Fruit fly (Drosophila melanogaster) whole organism, embryonic: ENCODE measurements around the gene CG15332.

Experiments
- Asciz ChIP-seq: fragments of 200-800 bp; sonication (Bioruptor generic); optimal IDR thresholded peaks from 2 replicates; lab custom pipeline; 2017; ENCODE audit warnings: missing biosample characterization, mild to moderate bottlenecking, missing genetic modification characterization, missing genetic modification reagents
- Atf6 ChIP-seq: fragments of 200-800 bp; sonication (Bioruptor generic); IDR thresholded peaks from 2 replicates; pipeline ENCODE4 v1.3.6; 2022; ENCODE audit warnings: missing biosample characterization, missing genetic modification characterization
- Bdp1 ChIP-seq: fragments of 200-800 bp; sonication (Bioruptor generic); optimal IDR thresholded peaks from 3 replicates; lab custom pipeline; 2016; ENCODE audit warnings: missing biosample characterization, missing genetic modification characterization
- CG10209 ChIP-seq: fragments of 200-800 bp; sonication (Bioruptor generic); optimal IDR thresholded peaks from 3 replicates; lab custom pipeline; 2017; ENCODE audit warnings: missing biosample characterization, mild to moderate bottlenecking, missing genetic modification characterization, missing genetic modification reagents
- CG10543 ChIP-seq: fragments of 200-800 bp; sonication (Bioruptor generic); optimal IDR thresholded peaks from 3 replicates; lab custom pipeline; 2017; ENCODE audit warnings: missing biosample characterization, mild to moderate bottlenecking, missing genetic modification characterization, moderate library complexity
- CG11093 ChIP-seq: fragments of 200-800 bp; sonication (Bioruptor generic); IDR thresholded peaks from 3 replicates; pipeline ENCODE4 v1.3.6; 2022; ENCODE audit warnings: missing biosample characterization, missing genetic modification characterization
- CG11504 ChIP-seq: fragments of 200-800 bp; sonication (Bioruptor generic); optimal IDR thresholded peaks from 3 replicates; lab custom pipeline; 2019; ENCODE audit warnings: missing biosample characterization, mild to moderate bottlenecking, missing genetic modification characterization, moderate library complexity
- CG11695 ChIP-seq: fragments of 200-800 bp; sonication (Bioruptor generic); IDR thresholded peaks from 3 replicates; pipeline ENCODE4 v1.3.6; 2022; ENCODE audit warnings: missing biosample characterization, missing genetic modification characterization
- CG12071 ChIP-seq: fragments of 200-800 bp; sonication (Bioruptor generic); optimal IDR thresholded peaks from 3 replicates; lab custom pipeline; 2018; ENCODE audit warnings: missing biosample characterization, mild to moderate bottlenecking, missing genetic modification characterization
- CG1603 ChIP-seq: fragments of 200-800 bp; sonication (Bioruptor generic); optimal IDR thresholded peaks from 2 replicates; lab custom pipeline; 2019; ENCODE audit warnings: missing biosample characterization, mild to moderate bottlenecking, missing genetic modification characterization, moderate library complexity
- CG16813 ChIP-seq: fragments of 200-800 bp; sonication (Bioruptor generic); IDR thresholded peaks from 3 replicates; pipeline ENCODE4 v1.3.6; 2022; ENCODE audit warnings: missing biosample characterization, missing genetic modification characterization; ENCODE audit not compliant: partially characterized antibody
- CG17361 ChIP-seq: fragments of 200-800 bp; sonication (Bioruptor generic); IDR thresholded peaks from 3 replicates; pipeline ENCODE4 v1.3.6; 2022; ENCODE audit warnings: missing biosample characterization, missing genetic modification characterization
- CG17829 ChIP-seq: fragments of 200-800 bp; optimal IDR thresholded peaks from 2 replicates; lab custom pipeline; 2019; ENCODE audit warnings: missing biosample characterization, mild to moderate bottlenecking, missing genetic modification characterization, moderate library complexity
- CG2202 ChIP-seq: fragments of 200-800 bp; sonication (Bioruptor generic); optimal IDR thresholded peaks from 2 replicates; lab custom pipeline; 2018; ENCODE audit warnings: missing biosample characterization, mild to moderate bottlenecking, missing genetic modification characterization
- CG2678 ChIP-seq: fragments of 200-800 bp; sonication (Bioruptor generic); optimal IDR thresholded peaks from 3 replicates; lab custom pipeline; 2019; ENCODE audit warnings: missing biosample characterization, mild to moderate bottlenecking, missing genetic modification characterization, moderate library complexity
- CG6175 ChIP-seq: fragments of 200-800 bp; sonication (Bioruptor generic); IDR thresholded peaks from 3 replicates; pipeline ENCODE4 v1.3.6; 2022; ENCODE audit warnings: missing biosample characterization, missing genetic modification characterization
- CG6683 ChIP-seq: fragments of 200-800 bp; sonication (Bioruptor generic); optimal IDR thresholded peaks from 2 replicates; lab custom pipeline; 2017; ENCODE audit warnings: missing biosample characterization, mild to moderate bottlenecking, missing genetic modification characterization, missing genetic modification reagents
- CG8478 ChIP-seq: fragments of >200 bp; optimal IDR thresholded peaks from 2 replicates; lab custom pipeline; 2018
- CG8944 ChIP-seq: fragments of 200-800 bp; sonication (Bioruptor generic); optimal IDR thresholded peaks from 3 replicates; lab custom pipeline; 2016; ENCODE audit warnings: missing biosample characterization, missing genetic modification characterization
- CrebB ChIP-seq: fragments of 200-800 bp; sonication (Bioruptor generic); optimal IDR thresholded peaks from 3 replicates; lab custom pipeline; 2018; ENCODE audit warnings: missing biosample characterization, mild to moderate bottlenecking, missing genetic modification characterization
- Dad ChIP-seq: fragments of 200-800 bp; sonication (Bioruptor generic); optimal IDR thresholded peaks from 3 replicates; lab custom pipeline; 2016; ENCODE audit warnings: missing biosample characterization, missing genetic modification characterization
- Doc3 ChIP-seq: fragments of 200-800 bp; sonication (Bioruptor generic); IDR thresholded peaks from 3 replicates; pipeline ENCODE4 v1.3.6; 2022; ENCODE audit warnings: missing biosample characterization, missing genetic modification characterization; ENCODE audit not compliant: partially characterized antibody
- Drgx ChIP-seq: fragments of 200-800 bp; sonication (Bioruptor generic); IDR thresholded peaks from 2 replicates; pipeline ENCODE4 v1.3.6; 2022; ENCODE audit warnings: missing biosample characterization, missing genetic modification characterization
- ERR ChIP-seq: fragments of 200-800 bp; sonication (Bioruptor generic); optimal IDR thresholded peaks from 2 replicates; lab custom pipeline; 2016; ENCODE audit warnings: missing biosample characterization, missing genetic modification characterization
- Ets97D ChIP-seq: fragments of 200-800 bp; sonication (Bioruptor generic); optimal IDR thresholded peaks from 3 replicates; lab custom pipeline; 2016; ENCODE audit warnings: missing biosample characterization, missing genetic modification characterization
- Gug ChIP-seq: fragments of 200-800 bp; sonication (Bioruptor generic); IDR thresholded peaks from 4 replicates; pipeline ENCODE4 v1.3.6; 2022; ENCODE audit warnings: missing biosample characterization, missing genetic modification characterization
- HLH54F ChIP-seq: fragments of 200-800 bp; sonication (Bioruptor generic); optimal IDR thresholded peaks from 3 replicates; lab custom pipeline; 2016; ENCODE audit warnings: missing biosample characterization, missing genetic modification characterization
- HLHmδ ChIP-seq: fragments of 200-800 bp; sonication (Bioruptor generic); optimal IDR thresholded peaks from 2 replicates; lab custom pipeline; 2018; ENCODE audit warnings: missing biosample characterization, mild to moderate bottlenecking, missing genetic modification characterization, moderate library complexity
- Mad ChIP-seq: fragments of 200-800 bp; sonication (Bioruptor generic); optimal IDR thresholded peaks from 2 replicates; lab custom pipeline; 2016; ENCODE audit warnings: missing biosample characterization, missing genetic modification characterization
- Mrtf ChIP-seq: fragments of 200-800 bp; sonication (Bioruptor generic); IDR thresholded peaks from 3 replicates; pipeline ENCODE4 v1.3.6; 2022; ENCODE audit warnings: missing biosample characterization, missing genetic modification characterization
- NC2β ChIP-seq: fragments of 200-800 bp; sonication (Bioruptor generic); optimal IDR thresholded peaks from 2 replicates; lab custom pipeline; 2016; ENCODE audit warnings: missing biosample characterization, missing genetic modification characterization
- Ptx1 ChIP-seq: fragments of 200-800 bp; sonication (Bioruptor generic); IDR thresholded peaks from 2 replicates; pipeline ENCODE4 v1.3.6; 2022; ENCODE audit warnings: missing biosample characterization, missing genetic modification characterization
- Taf1 ChIP-seq: fragments of 200-800 bp; sonication (Bioruptor generic); IDR thresholded peaks from 2 replicates; pipeline ENCODE4 v1.3.6; 2022; ENCODE audit warnings: missing biosample characterization, missing genetic modification characterization
- corto ChIP-seq: fragments of 200-800 bp; sonication (Bioruptor generic); optimal IDR thresholded peaks from 2 replicates; lab custom pipeline; 2016; ENCODE audit warnings: missing biosample characterization, mild to moderate bottlenecking, missing genetic modification characterization, moderate library complexity
- crp ChIP-seq, 2 experiments: fragments of 200-800 bp; sonication (Bioruptor generic); optimal IDR thresholded peaks; 2 replicates in 1 of 2; 3 replicates in 1 of 2; lab custom pipeline; 2017; ENCODE audit warnings: missing biosample characterization in 2 of 2, missing genetic modification characterization in 2 of 2, mild to moderate bottlenecking in 1 of 2, moderate library complexity in 1 of 2
- dimm ChIP-seq: fragments of 200-800 bp; sonication (Bioruptor generic); IDR thresholded peaks from 2 replicates; pipeline ENCODE4 v1.3.6; 2022; ENCODE audit warnings: missing biosample characterization, missing genetic modification characterization
- ems ChIP-seq: fragments of 200-800 bp; sonication (Bioruptor generic); optimal IDR thresholded peaks from 3 replicates; lab custom pipeline; 2016; ENCODE audit warnings: missing biosample characterization, missing genetic modification characterization
- eve ChIP-seq, 2 experiments: fragments of >200 bp; optimal IDR thresholded peaks; 2 replicates each; lab custom pipeline; 2017; ENCODE audit warnings: missing biosample characterization in 2 of 2, missing genetic modification characterization in 2 of 2
- exex ChIP-seq: fragments of 200-800 bp; sonication (Bioruptor generic); optimal IDR thresholded peaks from 4 replicates; lab custom pipeline; 2018; ENCODE audit warnings: missing biosample characterization, mild to moderate bottlenecking, missing genetic modification characterization, moderate library complexity
- fd102C ChIP-seq: fragments of 200-800 bp; sonication (Bioruptor generic); optimal IDR thresholded peaks from 2 replicates; lab custom pipeline; 2018; ENCODE audit warnings: missing biosample characterization, mild to moderate bottlenecking, missing genetic modification characterization, moderate library complexity
- gro ChIP-seq: fragments of 200-800 bp; sonication (Bioruptor generic); optimal IDR thresholded peaks from 2 replicates; lab custom pipeline; 2016; ENCODE audit warnings: missing biosample characterization, missing genetic modification characterization
- ham ChIP-seq: fragments of 200-800 bp; sonication (Bioruptor generic); IDR thresholded peaks from 2 replicates; pipeline ENCODE4 v1.3.6; 2022; ENCODE audit warnings: missing biosample characterization, missing genetic modification characterization
- inv ChIP-seq: fragments of 200-800 bp; sonication (Bioruptor generic); IDR thresholded peaks from 2 replicates; pipeline ENCODE4 v1.3.6; 2022; ENCODE audit warnings: missing biosample characterization, missing genetic modification characterization; ENCODE audit not compliant: partially characterized antibody
- kay ChIP-seq: fragments of 200-800 bp; sonication (Bioruptor generic); optimal IDR thresholded peaks from 2 replicates; lab custom pipeline; 2016; ENCODE audit warnings: missing biosample characterization, missing genetic modification characterization
- luna ChIP-seq: fragments of 200-800 bp; sonication (Bioruptor generic); optimal IDR thresholded peaks from 2 replicates; lab custom pipeline; 2016; ENCODE audit warnings: missing biosample characterization, missing genetic modification characterization
- mam ChIP-seq: fragments of 200-800 bp; sonication (Bioruptor generic); optimal IDR thresholded peaks from 3 replicates; lab custom pipeline; 2016; ENCODE audit warnings: missing biosample characterization, missing genetic modification characterization
- nmo ChIP-seq: fragments of 200-800 bp; sonication (Bioruptor generic); optimal IDR thresholded peaks from 2 replicates; lab custom pipeline; 2018; ENCODE audit warnings: missing biosample characterization, mild to moderate bottlenecking, missing genetic modification characterization, moderate library complexity
- p53 ChIP-seq: fragments of 200-800 bp; sonication (Bioruptor generic); optimal IDR thresholded peaks from 2 replicates; lab custom pipeline; 2016; ENCODE audit warnings: missing biosample characterization, missing genetic modification characterization
- phol ChIP-seq: fragments of 200-800 bp; sonication (Bioruptor generic); optimal IDR thresholded peaks from 3 replicates; lab custom pipeline; 2018; ENCODE audit warnings: missing biosample characterization, mild to moderate bottlenecking, missing genetic modification characterization, moderate library complexity
- prd ChIP-seq, 3 experiments: fragments of >200 bp in 2 of 3; fragments of 200-800 bp in 1 of 3; sonication (Bioruptor generic) in 1 of 3; optimal IDR thresholded peaks in 2 of 3; IDR thresholded peaks in 1 of 3; 2 replicates in 2 of 3; 3 replicates in 1 of 3; pipeline versions ENCODE4 v1.3.6 to Lab custom; 2017 to 2022; ENCODE audit warnings: missing biosample characterization in 1 of 3, missing genetic modification characterization in 1 of 3
- ranshi ChIP-seq: fragments of 200-800 bp; sonication (Bioruptor generic); IDR thresholded peaks from 2 replicates; pipeline ENCODE4 v1.3.6; 2022; ENCODE audit warnings: missing biosample characterization, missing genetic modification characterization
- slp2 ChIP-seq: fragments of 200-800 bp; sonication (Bioruptor generic); optimal IDR thresholded peaks from 2 replicates; lab custom pipeline; 2016; ENCODE audit warnings: missing biosample characterization, missing genetic modification characterization

The CG15332 gene

DNA sequence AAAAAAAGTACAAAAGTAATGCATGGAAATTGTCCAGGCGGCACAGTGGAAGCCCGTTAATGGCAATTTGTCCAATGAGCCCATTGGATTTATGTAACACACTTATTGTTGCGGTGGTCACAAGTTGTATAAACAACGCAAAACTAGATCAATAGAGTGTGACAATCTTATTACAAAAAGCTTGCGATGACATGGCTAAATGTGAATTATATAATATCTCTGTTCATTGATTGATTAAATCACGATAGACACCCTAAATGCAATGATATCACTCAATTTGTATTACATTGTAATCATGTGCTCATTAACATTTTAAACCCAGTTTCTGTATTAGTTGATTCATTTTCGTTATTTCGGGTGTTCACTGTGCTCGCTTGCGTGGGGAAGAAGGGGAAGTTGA, 22.2 kb upstream of the CG15332 start (continued):
- TF ChIP-seq CG8478 (lab: Kevin White, UChicago): no peak
- no peak for TF ChIP-seq exex
- no peak for TF ChIP-seq crp (GFP tag; optimal IDR thresholded peaks at IDR 0.05; lab: Kevin White, UChicago)
- no peak for TF ChIP-seq CG8944 (GFP tag; lab: Kevin White, UChicago)
- TF ChIP-seq CG6175 (GFP tag; lab: Robert Waterston, UW): no peak
- TF ChIP-seq ERR: no peak
- no peak for TF ChIP-seq Bdp1
- no peak for TF ChIP-seq fd102C
- no peak for TF ChIP-seq Dad
- TF ChIP-seq Mrtf: no peak
- no peak for TF ChIP-seq gro (GFP tag; lab: Kevin White, UChicago)
- no peak for TF ChIP-seq ham
- TF ChIP-seq CG17829: peak; percentile 5
- TF ChIP-seq Ptx1 (GFP tag; lab: Robert Waterston, UW): no peak
- TF ChIP-seq kay: no peak
- no peak for TF ChIP-seq Doc3
- TF ChIP-seq CG16813 (GFP tag; lab: Robert Waterston, UW): no peak
- no peak for TF ChIP-seq CG12071 (GFP tag; lab: Kevin White, UChicago)
- TF ChIP-seq Drgx (GFP tag; lab: Robert Waterston, UW): no peak
- TF ChIP-seq CG2202 (tag; lab: Kevin White, UChicago): no peak
- TF ChIP-seq luna (GFP tag; lab: Kevin White, UChicago): no peak
- no peak for TF ChIP-seq corto
- TF ChIP-seq ranshi (GFP tag; lab: Robert Waterston, UW): no peak
- TF ChIP-seq nmo (GFP tag; lab: Kevin White, UChicago): peak; percentile 30
- TF ChIP-seq CG11695 (GFP tag; lab: Robert Waterston, UW): 0 out of 3 replicates have a peak, but pooled peaks have one; percentile 12
- no peak for TF ChIP-seq Taf1 (GFP tag; lab: Robert Waterston, UW)
- TF ChIP-seq Asciz (GFP tag; lab: Kevin White, UChicago): peak; percentile 30
- TF ChIP-seq CG10543 (GFP tag; lab: Kevin White, UChicago): no peak
- no peak for TF ChIP-seq ems (GFP tag; lab: Kevin White, UChicago)
- no peak for TF ChIP-seq HLH54F (GFP tag; lab: Kevin White, UChicago)
- no peak for TF ChIP-seq HLHmδ (GFP tag; lab: Kevin White, UChicago)
- TF ChIP-seq dimm (GFP tag; lab: Robert Waterston, UW): no peak
- TF ChIP-seq prd (optimal IDR thresholded peaks at IDR 0.05; lab: Kevin White, UChicago): no peak
- TF ChIP-seq prd (GFP tag; IDR thresholded peaks at IDR 0.05; lab: Robert Waterston, UW): peak; percentile 18; the same call in 1 of the 3 replicates
- TF ChIP-seq CG1603 (tag; lab: Kevin White, UChicago): peak; percentile 44
- TF ChIP-seq CG11093 (GFP tag; lab: Robert Waterston, UW): no peak
- no peak for TF ChIP-seq CG6683 (GFP tag; lab: Kevin White, UChicago)
- no peak for TF ChIP-seq NC2β (GFP tag; lab: Kevin White, UChicago)
- TF ChIP-seq Ets97D: no peak
- no peak for TF ChIP-seq p53 (GFP tag; lab: Kevin White, UChicago)
- peak; percentile 36 for TF ChIP-seq CG2678 (tag; lab: Kevin White, UChicago)
- TF ChIP-seq slp2 (GFP tag; lab: Kevin White, UChicago): no peak
- no peak for TF ChIP-seq CG10209 (GFP tag; lab: Kevin White, UChicago)
- TF ChIP-seq inv (GFP tag; lab: Robert Waterston, UW): no peak
- TF ChIP-seq CG11504 (tag; lab: Kevin White, UChicago): peak; percentile 46
- peak; percentile 57; the same call in 2 of the 3 replicates for TF ChIP-seq CG17361 (GFP tag; lab: Robert Waterston, UW)
- TF ChIP-seq phol: peak; percentile 51
- peak in 1 of 2 experiments; percentile 70 for TF ChIP-seq eve (GFP tag; optimal IDR thresholded peaks at IDR 0.05; lab: Kevin White, UChicago)
- no peak for TF ChIP-seq CrebB (tag; lab: Kevin White, UChicago)
- no peak for TF ChIP-seq Gug (GFP tag; lab: Robert Waterston, UW)
- no peak for TF ChIP-seq Mad
- no peak for TF ChIP-seq mam (GFP tag; lab: Kevin White, UChicago)
- TF ChIP-seq Atf6 (GFP tag; lab: Robert Waterston, UW): no peak
